Fruit fly (Drosophila melanogaster) whole organism, embryonic: ENCODE data around the gene Rbcn-3B.

Experiments
- Asciz ChIP-seq: fragments of 200-800 bp; sonication (Bioruptor generic); optimal IDR thresholded peaks from 2 replicates; lab custom pipeline; 2017; ENCODE audit warnings: missing biosample characterization, mild to moderate bottlenecking, missing genetic modification characterization, missing genetic modification reagents
- B-H1 ChIP-seq: fragments of 200-800 bp; sonication (Bioruptor generic); IDR thresholded peaks from 3 replicates; pipeline ENCODE4 v1.3.6; 2022; ENCODE audit warnings: missing biosample characterization, missing genetic modification characterization
- Blimp-1 ChIP-seq: fragments of 200-800 bp; sonication (Bioruptor generic); optimal IDR thresholded peaks from 3 replicates; lab custom pipeline; 2018; ENCODE audit warnings: missing biosample characterization, missing genetic modification characterization, mild to moderate bottlenecking, moderate library complexity, missing genetic modification reagents
- Bteb2 ChIP-seq: fragments of 200-800 bp; sonication (Bioruptor generic); optimal IDR thresholded peaks from 2 replicates; lab custom pipeline; 2016; ENCODE audit warnings: missing biosample characterization, missing genetic modification characterization
- CG10543 ChIP-seq: fragments of 200-800 bp; sonication (Bioruptor generic); optimal IDR thresholded peaks from 3 replicates; lab custom pipeline; 2017; ENCODE audit warnings: missing biosample characterization, mild to moderate bottlenecking, missing genetic modification characterization, moderate library complexity
- CG12219 ChIP-seq: fragments of 200-800 bp; sonication (Bioruptor generic); optimal IDR thresholded peaks from 3 replicates; lab custom pipeline; 2018; ENCODE audit warnings: missing biosample characterization, mild to moderate bottlenecking, missing genetic modification characterization
- CG15269 ChIP-seq: fragments of 200-800 bp; sonication (Bioruptor generic); optimal IDR thresholded peaks from 2 replicates; lab custom pipeline; 2018; ENCODE audit warnings: missing biosample characterization, mild to moderate bottlenecking, missing genetic modification characterization, moderate library complexity
- CG16863 ChIP-seq: fragments of 200-800 bp; sonication (Bioruptor generic); optimal IDR thresholded peaks from 3 replicates; lab custom pipeline; 2016; ENCODE audit warnings: missing biosample characterization, missing genetic modification characterization
- CG17186 ChIP-seq: fragments of 200-800 bp; sonication (Bioruptor generic); optimal IDR thresholded peaks from 3 replicates; lab custom pipeline; 2017; ENCODE audit warnings: missing biosample characterization, missing genetic modification reagents, missing genetic modification characterization
- CG17359 ChIP-seq: fragments of 200-800 bp; sonication (Bioruptor generic); optimal IDR thresholded peaks from 3 replicates; lab custom pipeline; 2018; ENCODE audit warnings: missing biosample characterization, mild to moderate bottlenecking, missing genetic modification characterization, moderate library complexity
- CG17361 ChIP-seq: fragments of 200-800 bp; sonication (Bioruptor generic); IDR thresholded peaks from 3 replicates; pipeline ENCODE4 v1.3.6; 2022; ENCODE audit warnings: missing biosample characterization, missing genetic modification characterization
- CG17829 ChIP-seq: fragments of 200-800 bp; optimal IDR thresholded peaks from 2 replicates; lab custom pipeline; 2019; ENCODE audit warnings: missing biosample characterization, mild to moderate bottlenecking, missing genetic modification characterization, moderate library complexity
- CG2129 ChIP-seq: fragments of 200-800 bp; sonication (Bioruptor generic); IDR thresholded peaks from 2 replicates; pipeline ENCODE4 v1.3.6; 2022; ENCODE audit warnings: missing biosample characterization, missing genetic modification characterization; ENCODE audit not compliant: partially characterized antibody
- CG5180 ChIP-seq: fragments of 200-800 bp; sonication (Bioruptor generic); optimal IDR thresholded peaks from 3 replicates; lab custom pipeline; 2017; ENCODE audit warnings: missing biosample characterization, missing genetic modification characterization, mild to moderate bottlenecking, moderate library complexity, missing genetic modification reagents
- CG6791 ChIP-seq: fragments of 200-800 bp; sonication (Bioruptor generic); IDR thresholded peaks from 3 replicates; pipeline ENCODE4 v1.3.6; 2022; ENCODE audit warnings: missing biosample characterization, missing genetic modification characterization; ENCODE audit not compliant: partially characterized antibody
- CG8290 ChIP-seq, 3 experiments: fragments of 200-800 bp; sonication (Bioruptor generic); optimal IDR thresholded peaks; 2 replicates each; lab custom pipeline; 2016 to 2019; ENCODE audit warnings: missing biosample characterization in 3 of 3, missing genetic modification characterization in 3 of 3, mild to moderate bottlenecking in 2 of 3, moderate library complexity in 1 of 3
- Chrac-16 ChIP-seq: fragments of 200-800 bp; sonication (Bioruptor generic); optimal IDR thresholded peaks from 3 replicates; lab custom pipeline; 2016; ENCODE audit warnings: missing biosample characterization, missing genetic modification characterization
- Ets65A ChIP-seq: fragments of 200-800 bp; sonication (Bioruptor generic); peaks from one replicate; lab custom pipeline; 2016; ENCODE audit warnings: missing biosample characterization, missing genetic modification characterization
- H15 ChIP-seq: fragments of 200-800 bp; sonication (Bioruptor generic); IDR thresholded peaks from 3 replicates; pipeline ENCODE4 v1.3.6; 2022; ENCODE audit warnings: missing biosample characterization, missing genetic modification characterization
- Hand ChIP-seq: fragments of 200-800 bp; sonication (Bioruptor generic); optimal IDR thresholded peaks from 2 replicates; lab custom pipeline; 2017; ENCODE audit warnings: mild to moderate bottlenecking, missing biosample characterization, missing genetic modification reagents, missing genetic modification characterization
- Hey ChIP-seq: fragments of 200-800 bp; sonication (Bioruptor generic); optimal IDR thresholded peaks from 3 replicates; lab custom pipeline; 2018; ENCODE audit warnings: missing biosample characterization, mild to moderate bottlenecking, missing genetic modification characterization
- MESR4 ChIP-seq: fragments of 200-800 bp; sonication (Bioruptor generic); optimal IDR thresholded peaks from 2 replicates; lab custom pipeline; 2018; ENCODE audit warnings: missing biosample characterization, mild to moderate bottlenecking, missing genetic modification characterization, moderate library complexity
- Poxn ChIP-seq: fragments of 200-800 bp; sonication (Bioruptor generic); IDR thresholded peaks from 2 replicates; pipeline ENCODE4 v1.3.6; 2022; ENCODE audit warnings: missing biosample characterization, missing genetic modification characterization
- Rfx ChIP-seq: fragments of 200-800 bp; sonication (Bioruptor generic); IDR thresholded peaks from 2 replicates; pipeline ENCODE4 v1.3.6; 2022; ENCODE audit warnings: missing biosample characterization, missing genetic modification characterization
- TFAM ChIP-seq: fragments of 200-800 bp; sonication (Bioruptor generic); optimal IDR thresholded peaks from 2 replicates; lab custom pipeline; 2017; ENCODE audit warnings: missing biosample characterization, missing genetic modification characterization, inconsistent platforms
- ap ChIP-seq: fragments of 200-800 bp; sonication (Bioruptor generic); IDR thresholded peaks from 2 replicates; pipeline ENCODE4 v1.3.6; 2022; ENCODE audit warnings: missing biosample characterization, missing genetic modification characterization
- ase ChIP-seq: fragments of 200-800 bp; sonication (Bioruptor generic); IDR thresholded peaks from 3 replicates; pipeline ENCODE4 v1.3.6; 2022; ENCODE audit warnings: missing biosample characterization, missing genetic modification characterization
- bab2 ChIP-seq: fragments of 200-800 bp; sonication (Bioruptor generic); optimal IDR thresholded peaks from 2 replicates; lab custom pipeline; 2016; ENCODE audit warnings: missing biosample characterization, missing genetic modification characterization
- chif ChIP-seq, 2 experiments: fragments of 200-800 bp; sonication (Bioruptor generic); optimal IDR thresholded peaks; 3 replicates each; lab custom pipeline; 2016; ENCODE audit warnings: missing biosample characterization in 2 of 2, missing genetic modification characterization in 2 of 2
- cwo ChIP-seq: fragments of 200-800 bp; sonication (Bioruptor generic); optimal IDR thresholded peaks from 3 replicates; lab custom pipeline; 2017; ENCODE audit warnings: missing biosample characterization, missing genetic modification characterization, mild to moderate bottlenecking, moderate library complexity, missing genetic modification reagents
- dan ChIP-seq: fragments of 200-800 bp; sonication (Bioruptor generic); IDR thresholded peaks from 2 replicates; pipeline ENCODE4 v1.3.6; 2022; ENCODE audit warnings: missing biosample characterization, missing genetic modification characterization
- ems ChIP-seq: fragments of 200-800 bp; sonication (Bioruptor generic); optimal IDR thresholded peaks from 3 replicates; lab custom pipeline; 2016; ENCODE audit warnings: missing biosample characterization, missing genetic modification characterization
- ham ChIP-seq: fragments of 200-800 bp; sonication (Bioruptor generic); IDR thresholded peaks from 2 replicates; pipeline ENCODE4 v1.3.6; 2022; ENCODE audit warnings: missing biosample characterization, missing genetic modification characterization
- jing ChIP-seq: fragments of 200-800 bp; sonication (Bioruptor generic); optimal IDR thresholded peaks from 2 replicates; lab custom pipeline; 2018; ENCODE audit warnings: missing biosample characterization, mild to moderate bottlenecking, missing genetic modification characterization
- maf-S ChIP-seq: fragments of 200-800 bp; sonication (Bioruptor generic); optimal IDR thresholded peaks from 2 replicates; lab custom pipeline; 2016; ENCODE audit warnings: missing biosample characterization, missing genetic modification characterization
- mam ChIP-seq: fragments of 200-800 bp; sonication (Bioruptor generic); optimal IDR thresholded peaks from 3 replicates; lab custom pipeline; 2016; ENCODE audit warnings: missing biosample characterization, missing genetic modification characterization
- mirr ChIP-seq: fragments of 200-800 bp; sonication (Bioruptor generic); optimal IDR thresholded peaks from 3 replicates; lab custom pipeline; 2018; ENCODE audit warnings: missing biosample characterization, mild to moderate bottlenecking, missing genetic modification characterization
- nau ChIP-seq: fragments of 200-800 bp; sonication (Bioruptor generic); optimal IDR thresholded peaks from 3 replicates; lab custom pipeline; 2017; ENCODE audit warnings: missing biosample characterization, mild to moderate bottlenecking, missing genetic modification characterization, missing genetic modification reagents
- oc ChIP-seq: fragments of 200-800 bp; sonication (Bioruptor generic); optimal IDR thresholded peaks from 2 replicates; lab custom pipeline; 2018; ENCODE audit warnings: missing biosample characterization, mild to moderate bottlenecking, missing genetic modification characterization, moderate library complexity
- pan ChIP-seq, 4 experiments: fragments of >200 bp in 3 of 4; fragments of 200-800 bp in 1 of 4; sonication (Bioruptor generic) in 1 of 4; optimal IDR thresholded peaks in 3 of 4; IDR thresholded peaks in 1 of 4; 2 replicates each; pipeline versions ENCODE4 v1.3.6 to Lab custom; 2017 to 2022; ENCODE audit warnings: missing biosample characterization in 2 of 4, missing genetic modification characterization in 2 of 4, mixed read lengths in 1 of 4
- peb ChIP-seq: fragments of 200-800 bp; sonication (Bioruptor generic); IDR thresholded peaks from 2 replicates; pipeline ENCODE4 v1.3.6; 2022; ENCODE audit warnings: missing biosample characterization, missing genetic modification characterization
- pnt ChIP-seq: fragments of 200-800 bp; sonication (Bioruptor generic); optimal IDR thresholded peaks from 3 replicates; lab custom pipeline; 2016; ENCODE audit warnings: missing biosample characterization, missing genetic modification characterization
- psq ChIP-seq: fragments of 200-800 bp; sonication (Bioruptor generic); optimal IDR thresholded peaks from 2 replicates; lab custom pipeline; 2017; ENCODE audit warnings: missing biosample characterization, missing genetic modification characterization
- ranshi ChIP-seq: fragments of 200-800 bp; sonication (Bioruptor generic); IDR thresholded peaks from 2 replicates; pipeline ENCODE4 v1.3.6; 2022; ENCODE audit warnings: missing biosample characterization, missing genetic modification characterization
- repo ChIP-seq: fragments of 200-800 bp; sonication (Bioruptor generic); optimal IDR thresholded peaks from 2 replicates; lab custom pipeline; 2016; ENCODE audit warnings: missing biosample characterization, missing genetic modification characterization
- sens ChIP-seq: fragments of 200-800 bp; sonication (Bioruptor generic); peaks from one replicate; lab custom pipeline; 2016; ENCODE audit warnings: missing biosample characterization, missing genetic modification characterization
- slou ChIP-seq: fragments of 200-800 bp; sonication (Bioruptor generic); optimal IDR thresholded peaks from 3 replicates; lab custom pipeline; 2016; ENCODE audit warnings: missing biosample characterization, missing genetic modification characterization
- ttk ChIP-seq: fragments of 200-800 bp; sonication (Bioruptor generic); IDR thresholded peaks from 2 replicates; pipeline ENCODE4 v2.1.2; 2022; ENCODE audit warnings: missing biosample characterization, missing genetic modification characterization
- vfl ChIP-seq: fragments of 200-800 bp; sonication (Bioruptor generic); optimal IDR thresholded peaks from 2 replicates; lab custom pipeline; 2016; ENCODE audit warnings: missing biosample characterization, missing genetic modification characterization

Rbcn-3B gene

DNA sequence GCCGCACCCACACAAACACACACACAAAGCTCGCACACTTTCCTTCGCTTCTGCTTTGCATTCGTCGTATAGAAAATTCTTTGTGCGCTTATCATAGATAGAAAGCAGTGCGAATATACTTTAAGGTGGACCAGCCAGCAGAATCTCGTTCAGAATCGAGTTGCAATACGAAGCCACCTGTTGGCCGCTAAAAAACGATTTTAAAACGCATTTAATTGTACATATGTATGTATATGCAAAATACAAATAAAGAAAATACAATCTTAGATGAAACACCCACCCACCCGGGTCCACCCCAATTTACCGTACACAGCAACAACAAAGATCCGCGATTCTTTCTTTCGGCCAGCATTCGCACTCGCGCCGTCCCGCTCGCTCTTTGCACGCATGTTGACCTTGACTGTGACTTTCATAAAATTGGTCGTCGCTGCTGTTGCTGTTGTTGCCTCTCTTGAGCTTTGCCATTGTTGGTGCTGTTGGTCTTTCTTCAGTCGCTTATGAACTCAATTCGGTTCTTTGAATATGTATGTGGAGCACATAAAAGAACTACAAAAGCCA, 39.9 kb downstream of the Rbcn-3B start (continued):
- no peak for TF ChIP-seq ase (GFP tag; lab: Robert Waterston, UW)
- no peak for TF ChIP-seq jing (GFP tag; lab: Kevin White, UChicago)
- TF ChIP-seq CG15269 (tag; lab: Kevin White, UChicago) = peak; percentile 54
- no peak for TF ChIP-seq CG17829
- TF ChIP-seq mam (GFP tag; lab: Kevin White, UChicago) = peak; percentile 59
- TF ChIP-seq oc = no peak
- TF ChIP-seq bab2 = peak; percentile 12
- TF ChIP-seq pan (optimal IDR thresholded peaks at IDR 0.05; lab: Kevin White, UChicago) = no peak
- peak in 1 of 2 experiments; percentile 27 for TF ChIP-seq pan (GFP tag; optimal IDR thresholded peaks at IDR 0.05 in 1 of 2, IDR thresholded peaks at IDR 0.05 in 1 of 2)
- peak; percentile 37 for TF ChIP-seq vfl
- TF ChIP-seq dan = no peak
- no peak for TF ChIP-seq Asciz (GFP tag; lab: Kevin White, UChicago)
- TF ChIP-seq mirr (GFP tag; lab: Kevin White, UChicago) = no peak
- no peak for TF ChIP-seq Hey (tag; lab: Kevin White, UChicago)
- no peak for TF ChIP-seq ems (GFP tag; lab: Kevin White, UChicago)
- TF ChIP-seq CG17359 (tag; lab: Kevin White, UChicago) = peak; percentile 38
- TF ChIP-seq CG5180 = no peak
- TF ChIP-seq Blimp-1 (GFP tag; lab: Kevin White, UChicago) = no peak
- TF ChIP-seq peb (GFP tag; lab: Robert Waterston, UW) = no peak
- TF ChIP-seq CG8290 (GFP tag; optimal IDR thresholded peaks at IDR 0.05; lab: Kevin White, UChicago) = no peak
- TF ChIP-seq CG8290 (tag; optimal IDR thresholded peaks at IDR 0.05; lab: Kevin White, UChicago) = peak in 1 of 2 experiments; percentile 78
- TF ChIP-seq chif (GFP tag; optimal IDR thresholded peaks at IDR 0.05; lab: Kevin White, UChicago) = peak in 1 of 2 experiments; percentile 3
- TF ChIP-seq CG6791 = no peak
- TF ChIP-seq pnt (GFP tag; lab: Kevin White, UChicago) = no peak
- peak; percentile 59 for TF ChIP-seq cwo
- TF ChIP-seq TFAM (GFP tag; lab: Kevin White, UChicago) = no peak
- peak; percentile 32 for TF ChIP-seq CG10543 (GFP tag; lab: Kevin White, UChicago)
- no peak; the same call in 2 of the 3 replicates for TF ChIP-seq B-H1
- TF ChIP-seq maf-S = peak; percentile 33
- no peak for TF ChIP-seq MESR4 (GFP tag; lab: Kevin White, UChicago)
- TF ChIP-seq Bteb2 (GFP tag; lab: Kevin White, UChicago) = no peak
- 0 out of 2 replicates have a peak, but pooled peaks have one; percentile 7 for TF ChIP-seq ap (GFP tag; lab: Robert Waterston, UW)
- TF ChIP-seq H15 = no peak
- TF ChIP-seq ham (GFP tag; lab: Robert Waterston, UW) = 0 out of 2 replicates have a peak, but pooled peaks have one; percentile 22
- no peak for TF ChIP-seq CG2129 (GFP tag; lab: Robert Waterston, UW)
- no peak for TF ChIP-seq CG12219 (GFP tag; lab: Kevin White, UChicago)
- TF ChIP-seq Hand = peak; percentile 50
- no peak for TF ChIP-seq repo (GFP tag; lab: Kevin White, UChicago)
- TF ChIP-seq psq = no peak
- no peak for TF ChIP-seq ttk (GFP tag; lab: Robert Waterston, UW)
- peak; percentile 69 for TF ChIP-seq sens (GFP tag; lab: Kevin White, UChicago)
- TF ChIP-seq ranshi (GFP tag; lab: Robert Waterston, UW) = peak; percentile 66; the same call in 1 of the 2 replicates
- peak; percentile 41 for TF ChIP-seq Chrac-16 (GFP tag; lab: Kevin White, UChicago)
- TF ChIP-seq CG16863 (GFP tag; lab: Kevin White, UChicago) = peak; percentile 3
- TF ChIP-seq Poxn (GFP tag; lab: Robert Waterston, UW) = no peak
- no peak for TF ChIP-seq CG17186 (GFP tag; lab: Kevin White, UChicago)
- peak; percentile 10; the same call in 1 of the 3 replicates for TF ChIP-seq CG17361
- TF ChIP-seq Rfx (GFP tag; lab: Robert Waterston, UW) = peak; percentile 80
- TF ChIP-seq Ets65A = peak; percentile 60
- no peak for TF ChIP-seq slou (GFP tag; lab: Kevin White, UChicago)
- TF ChIP-seq nau (GFP tag; lab: Kevin White, UChicago) = no peak
